Fruit fly (Drosophila melanogaster): Measurements from ENCODE around the gene Cht10.

Gene Cht10

dm6 chr2L:23025815-23026214 lies at the start of gene Cht10:
Cht10 (minus strand) TSS chr2L:23025915.
- no peak for TF ChIP-seq OdsH (GFP tag; optimal IDR thresholded peaks at IDR 0.05)
- no peak for TF ChIP-seq Hnf4 (GFP tag; optimal IDR thresholded peaks at IDR 0.05)
- TF ChIP-seq rgr (GFP tag; optimal IDR thresholded peaks at IDR 0.05), result no peak
- no peak for TF ChIP-seq dsf (GFP tag; optimal IDR thresholded peaks at IDR 0.05; ENCODE audit: borderline replicate concordance)
- no peak for TF ChIP-seq dl (GFP tag; optimal IDR thresholded peaks at IDR 0.05; ENCODE audit: insufficient read depth in 1 of 2, partially characterized antibody in 2 of 2)
- no peak for TF ChIP-seq lola (GFP tag; optimal IDR thresholded peaks at IDR 0.05)
- no peak for TF ChIP-seq sage (GFP tag; optimal IDR thresholded peaks at IDR 0.05)
- no peak for TF ChIP-seq CrebA (GFP tag; optimal IDR thresholded peaks at IDR 0.05; ENCODE audit: borderline replicate concordance)
- no peak for TF ChIP-seq Vsx2 (GFP tag; optimal IDR thresholded peaks at IDR 0.05; ENCODE audit: partially characterized antibody)
- TF ChIP-seq fru (GFP tag; optimal IDR thresholded peaks at IDR 0.05), result no peak
- TF ChIP-seq pan (optimal IDR thresholded peaks at IDR 0.05), result no peak
- TF ChIP-seq Sp1 (GFP tag; optimal IDR thresholded peaks at IDR 0.05), result no peak
- TF ChIP-seq CG32264 (GFP tag; optimal IDR thresholded peaks at IDR 0.05), result no peak
- TF ChIP-seq sv (GFP tag; optimal IDR thresholded peaks at IDR 0.05), result no peak
- no peak for TF ChIP-seq Dfd (GFP tag; optimal IDR thresholded peaks at IDR 0.05)
- no peak for TF ChIP-seq tai (GFP tag; optimal IDR thresholded peaks at IDR 0.05)
- no peak for TF ChIP-seq Dif (GFP tag; optimal IDR thresholded peaks at IDR 0.05; ENCODE audit: partially characterized antibody)

- TF ChIP-seq fru (GFP tag; optimal IDR thresholded peaks at IDR 0.05) (no peak), brk (GFP tag; optimal IDR thresholded peaks at IDR 0.05) (no peak), foxo (GFP tag; optimal IDR thresholded peaks at IDR 0.05) (no peak), Hr83 (GFP tag; optimal IDR thresholded peaks at IDR 0.05; ENCODE audit: poor library complexity, severe bottlenecking) (no peak), CG9705 (GFP tag; optimal IDR thresholded peaks at IDR 0.05) (no peak), sage (GFP tag; optimal IDR thresholded peaks at IDR 0.05) (no peak), Dif (GFP tag; optimal IDR thresholded peaks at IDR 0.05; ENCODE audit: partially characterized antibody) (no peak), Jra (GFP tag; optimal IDR thresholded peaks at IDR 0.05) (no peak), dl (GFP tag; optimal IDR thresholded peaks at IDR 0.05; ENCODE audit: insufficient read depth in 1 of 2, partially characterized antibody in 2 of 2) (no peak)
Observed at dm6 chr2L:23068832-23069157, 43.1 kb upstream of the Cht10 start.

dm6 chr2L:23068051-23068831 lies 42.5 kb upstream of the Cht10 start, which contains the start of gene Spf45:
Spf45 (minus strand) TSS chr2L:23068386.
- TF ChIP-seq Hr78 (GFP tag; optimal IDR thresholded peaks at IDR 0.05) (peak; percentile 56), brk (GFP tag; optimal IDR thresholded peaks at IDR 0.05) (no peak), CG9705 (GFP tag; optimal IDR thresholded peaks at IDR 0.05) (no peak), N (GFP tag; optimal IDR thresholded peaks at IDR 0.05) (peak; percentile 44), ey (GFP tag; optimal IDR thresholded peaks at IDR 0.05) (no peak), Hr83 (GFP tag; optimal IDR thresholded peaks at IDR 0.05; ENCODE audit: poor library complexity, severe bottlenecking) (no peak), psq (GFP tag; optimal IDR thresholded peaks at IDR 0.05) (no peak), tai (GFP tag; optimal IDR thresholded peaks at IDR 0.05) (no peak), dl (GFP tag; optimal IDR thresholded peaks at IDR 0.05; ENCODE audit: insufficient read depth in 1 of 2, partially characterized antibody in 2 of 2) (no peak), Mio (GFP tag; optimal IDR thresholded peaks at IDR 0.05) (no peak), Hnf4 (GFP tag; optimal IDR thresholded peaks at IDR 0.05) (no peak), rgr (GFP tag; optimal IDR thresholded peaks at IDR 0.05) (no peak), Dfd (GFP tag; optimal IDR thresholded peaks at IDR 0.05) (no peak), CrebA (GFP tag; optimal IDR thresholded peaks at IDR 0.05; ENCODE audit: borderline replicate concordance) (no peak), br (GFP tag; optimal IDR thresholded peaks at IDR 0.05) (no peak), Jra (GFP tag; optimal IDR thresholded peaks at IDR 0.05) (no peak), usp (GFP tag; optimal IDR thresholded peaks at IDR 0.05) (no peak), dsf (GFP tag; optimal IDR thresholded peaks at IDR 0.05; ENCODE audit: borderline replicate concordance) (no peak), fru (GFP tag; optimal IDR thresholded peaks at IDR 0.05) (no peak), pan (optimal IDR thresholded peaks at IDR 0.05) (no peak), Rel (GFP tag; optimal IDR thresholded peaks at IDR 0.05) (no peak), Rel (tag; optimal IDR thresholded peaks at IDR 0.05) (no peak), lola (GFP tag; optimal IDR thresholded peaks at IDR 0.05) (peak; percentile 71), GATAd (GFP tag; optimal IDR thresholded peaks at IDR 0.05) (no peak), foxo (GFP tag; optimal IDR thresholded peaks at IDR 0.05) (no peak), HLH106 (tag; optimal IDR thresholded peaks at IDR 0.05) (no peak), woc (GFP tag; optimal IDR thresholded peaks at IDR 0.05) (peak; percentile 27), OdsH (GFP tag; optimal IDR thresholded peaks at IDR 0.05) (no peak), Myc (optimal IDR thresholded peaks at IDR 0.05) (no peak), sv (GFP tag; optimal IDR thresholded peaks at IDR 0.05) (no peak), Vsx2 (GFP tag; optimal IDR thresholded peaks at IDR 0.05; ENCODE audit: partially characterized antibody) (no peak), Dif (GFP tag; optimal IDR thresholded peaks at IDR 0.05; ENCODE audit: partially characterized antibody) (no peak), Sp1 (GFP tag; optimal IDR thresholded peaks at IDR 0.05) (no peak), Abd-B (GFP tag; optimal IDR thresholded peaks at IDR 0.05) (no peak)

Data from whole organism, wandering third instar larva.